Fruit fly (Drosophila melanogaster): ENCODE data around the gene Ubx.

Ubx gene

dm6 chr3R:16748558-16749172 lies 14.4 kb upstream of the Ubx start:
- no peak for TF ChIP-seq CG8478 (optimal IDR thresholded peaks at IDR 0.05)
- peak; percentile 95 to 98 for TF ChIP-seq CTCF (optimal IDR thresholded peaks at IDR 0.05)

- no peak for TF ChIP-seq CTCF (optimal IDR thresholded peaks at IDR 0.05)
- TF ChIP-seq CG8478 (optimal IDR thresholded peaks at IDR 0.05) = no peak
These were observed 12.6 kb upstream of the Ubx start for dm6 chr3R:16746785-16747184.

- TF ChIP-seq CTCF (optimal IDR thresholded peaks at IDR 0.05) (no peak), CG8478 (optimal IDR thresholded peaks at IDR 0.05) (no peak)
These were observed 10.9 kb upstream of the Ubx start for dm6 chr3R:16745150-16745549.

- TF ChIP-seq CG8478 (optimal IDR thresholded peaks at IDR 0.05) (no peak), CTCF (optimal IDR thresholded peaks at IDR 0.05) (no peak)
These were observed 10.1 kb upstream of the Ubx start for dm6 chr3R:16744290-16744689.

- TF ChIP-seq CTCF (optimal IDR thresholded peaks at IDR 0.05) = no peak
- TF ChIP-seq CG8478 (optimal IDR thresholded peaks at IDR 0.05) = no peak
These were observed 9.0 kb upstream of the Ubx start for dm6 chr3R:16743073-16743821.

- TF ChIP-seq CTCF (optimal IDR thresholded peaks at IDR 0.05) (no peak), CG8478 (optimal IDR thresholded peaks at IDR 0.05) (no peak)
These were observed 8.1 kb upstream of the Ubx start for dm6 chr3R:16742278-16742677.

dm6 chr3R:16735834-16736233 lies 1.6 kb upstream of the Ubx start:
- no peak for TF ChIP-seq CTCF (optimal IDR thresholded peaks at IDR 0.05)
- no peak for TF ChIP-seq CG8478 (optimal IDR thresholded peaks at IDR 0.05)

dm6 chr3R:16732387-16732786 lies 1.8 kb downstream of the Ubx start:
- TF ChIP-seq CG8478 (optimal IDR thresholded peaks at IDR 0.05) (no peak), CTCF (optimal IDR thresholded peaks at IDR 0.05) (no peak)

dm6 chr3R:16730715-16731114 lies 3.5 kb downstream of the Ubx start:
- TF ChIP-seq CTCF (optimal IDR thresholded peaks at IDR 0.05) = peak; percentile 29 to 37
- no peak for TF ChIP-seq CG8478 (optimal IDR thresholded peaks at IDR 0.05)

dm6 chr3R:16723992-16724391 lies 10.2 kb downstream of the Ubx start:
- TF ChIP-seq CG8478 (optimal IDR thresholded peaks at IDR 0.05) (no peak), CTCF (optimal IDR thresholded peaks at IDR 0.05) (no peak)

- TF ChIP-seq CG8478 (optimal IDR thresholded peaks at IDR 0.05) = no peak
- TF ChIP-seq CTCF (optimal IDR thresholded peaks at IDR 0.05) = no peak
These were observed 14.5 kb downstream of the Ubx start for dm6 chr3R:16719570-16720311.

dm6 chr3R:16717961-16718360 lies 16.3 kb downstream of the Ubx start:
- no peak for TF ChIP-seq CTCF (optimal IDR thresholded peaks at IDR 0.05)
- TF ChIP-seq CG8478 (optimal IDR thresholded peaks at IDR 0.05) = no peak

- TF ChIP-seq CG8478 (optimal IDR thresholded peaks at IDR 0.05) (no peak), CTCF (optimal IDR thresholded peaks at IDR 0.05) (no peak)
These were observed 18.6 kb downstream of the Ubx start for dm6 chr3R:16715594-16715993.

- TF ChIP-seq CTCF (optimal IDR thresholded peaks at IDR 0.05) = peak; percentile 37 to 46
- no peak for TF ChIP-seq CG8478 (optimal IDR thresholded peaks at IDR 0.05)
These were observed 30.0 kb downstream of the Ubx start for dm6 chr3R:16704226-16704625.

- TF ChIP-seq CTCF (optimal IDR thresholded peaks at IDR 0.05) (peak in 1 of 2 experiments; percentile 51), CG8478 (optimal IDR thresholded peaks at IDR 0.05) (peak; percentile 74)
These were observed 31.4 kb downstream of the Ubx start for dm6 chr3R:16702810-16703209.

dm6 chr3R:16700915-16701314 lies 33.3 kb downstream of the Ubx start:
- TF ChIP-seq CTCF (optimal IDR thresholded peaks at IDR 0.05) (no peak), CG8478 (optimal IDR thresholded peaks at IDR 0.05) (no peak)
